Worm (Caenorhabditis elegans) whole organism, L3 larva: ENCODE results near the gene top-2.

ENCODE experiments used
- R02D3.7 ChIP-seq: fragments of 150-350 bp; optimal IDR thresholded peaks from 2 replicates; lab custom pipeline; 2014; ENCODE audit warnings: missing biosample characterization, missing genetic modification characterization
- aly-2 ChIP-seq: fragments of 150-350 bp; optimal IDR thresholded peaks from 2 replicates; lab custom pipeline; 2014; ENCODE audit warnings: missing biosample characterization, missing genetic modification characterization
- ama-1 ChIP-seq: fragments of 150-350 bp; optimal IDR thresholded peaks from 2 replicates; lab custom pipeline; 2018
- ceh-82 ChIP-seq: fragments of 150-350 bp; optimal IDR thresholded peaks from 2 replicates; lab custom pipeline; 2014; ENCODE audit warnings: missing biosample characterization, missing genetic modification characterization
- elt-1 ChIP-seq: fragments of 150-350 bp; optimal IDR thresholded peaks from 2 replicates; lab custom pipeline; 2014; ENCODE audit warnings: missing biosample characterization, missing genetic modification characterization
- jun-1 ChIP-seq: fragments of 150-350 bp; optimal IDR thresholded peaks from 2 replicates; lab custom pipeline; 2014; ENCODE audit warnings: missing biosample characterization, missing genetic modification reagents, missing genetic modification characterization
- mdl-1 ChIP-seq: fragments of 150-350 bp; optimal IDR thresholded peaks from 2 replicates; lab custom pipeline; 2014; ENCODE audit warnings: missing biosample characterization, missing genetic modification characterization
- nhr-77 ChIP-seq: fragments of 150-350 bp; optimal IDR thresholded peaks from 2 replicates; lab custom pipeline; 2014; ENCODE audit warnings: missing biosample characterization, missing genetic modification characterization
- pha-4 ChIP-seq: fragments of 150-350 bp; optimal IDR thresholded peaks from 2 replicates; lab custom pipeline; 2014; ENCODE audit warnings: missing biosample characterization, missing genetic modification reagents, missing genetic modification characterization

DNA sequence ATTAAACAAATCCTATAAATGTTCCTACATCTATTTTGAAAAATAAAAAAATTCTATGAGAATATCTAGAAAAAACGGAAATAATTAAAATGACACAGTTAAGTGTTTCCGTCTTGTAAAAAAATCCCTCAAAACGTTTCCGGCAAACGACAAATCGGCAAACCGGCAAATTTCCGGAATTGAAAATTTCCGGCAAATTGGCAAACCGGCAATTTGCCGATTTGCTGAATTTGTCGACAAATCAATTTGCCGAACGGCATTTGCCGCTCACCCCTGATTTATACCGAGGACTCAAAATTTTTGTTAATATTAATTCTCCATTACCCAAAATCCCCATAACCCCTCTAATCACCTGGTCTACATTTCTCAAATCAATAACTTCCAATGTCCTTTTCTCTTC is 21.8 kb upstream of the top-2 start:
- TF ChIP-seq elt-1 (tag; lab: Kevin White, UChicago), result no peak
- no peak for TF ChIP-seq ceh-82 (tag; lab: Kevin White, UChicago)
- no peak for TF ChIP-seq mdl-1
- no peak for TF ChIP-seq nhr-77 (tag; lab: Kevin White, UChicago)
- TF ChIP-seq ama-1, result no peak
- TF ChIP-seq R02D3.7 (tag; lab: Kevin White, UChicago), result no peak
- no peak for TF ChIP-seq pha-4
- TF ChIP-seq jun-1 (tag; lab: Kevin White, UChicago), result no peak
- no peak for TF ChIP-seq aly-2 (tag; lab: Kevin White, UChicago)
